Worm (Caenorhabditis elegans) whole organism, L4 larva: Measurements from ENCODE around the gene T05A7.7.
"Not testable (repeated sequence)": the region's sequence is repeated elsewhere in the genome, so short reads cannot be mapped to it uniquely, and the experiment has no call there.

Experiments
- D1046.2 ChIP-seq: fragments of 200-800 bp; sonication (Bioruptor generic); IDR thresholded peaks from 2 replicates; pipeline ENCODE4 v1.3.6; 2022; ENCODE audit warnings: missing genetic modification characterization, missing compliant biosample characterization
- F37D6.2 ChIP-seq: sonication (generic microtip); optimal IDR thresholded peaks from 2 replicates; lab custom pipeline; 2016; ENCODE audit warnings: mild to moderate bottlenecking, missing genetic modification characterization, missing compliant biosample characterization
- F49E8.2 ChIP-seq: sonication (generic microtip); optimal IDR thresholded peaks from 2 replicates; lab custom pipeline; 2016; ENCODE audit warnings: missing compliant biosample characterization, mild to moderate bottlenecking, missing genetic modification characterization, borderline replicate concordance
- ZK337.2 ChIP-seq: fragments of 200-800 bp; sonication (Bioruptor generic); IDR thresholded peaks from 2 replicates; pipeline ENCODE4 v1.3.6; 2022; ENCODE audit warnings: missing genetic modification reagents, missing genetic modification characterization, missing compliant biosample characterization
- ZK546.5 ChIP-seq, 2 experiments: sonication (generic microtip); optimal IDR thresholded peaks; 2 replicates each; lab custom pipeline; 2017; ENCODE audit warnings: missing biosample characterization in 2 of 2, missing genetic modification characterization in 2 of 2
- ceh-20 ChIP-seq: fragments of 200-800 bp; sonication (Bioruptor generic); IDR thresholded peaks from 2 replicates; pipeline ENCODE4 v1.3.6; 2022; ENCODE audit warnings: missing genetic modification reagents, missing genetic modification characterization, missing compliant biosample characterization
- ceh-32 ChIP-seq: sonication (generic microtip); optimal IDR thresholded peaks from 2 replicates; lab custom pipeline; 2016; ENCODE audit warnings: mild to moderate bottlenecking, missing genetic modification characterization, missing compliant biosample characterization; ENCODE audit not compliant: poor library complexity
- ctbp-1 ChIP-seq: fragments of 200-800 bp; sonication (Bioruptor generic); IDR thresholded peaks from 2 replicates; pipeline ENCODE4 v1.3.6; 2022; ENCODE audit warnings: missing genetic modification reagents, missing genetic modification characterization, missing compliant biosample characterization
- daf-16 ChIP-seq, 3 experiments: sonication (generic microtip); optimal IDR thresholded peaks; 2 replicates each; lab custom pipeline; 2016 to 2017; ENCODE audit warnings: missing genetic modification characterization in 3 of 3, missing genetic modification reagents in 3 of 3, mild to moderate bottlenecking in 2 of 3, missing compliant biosample characterization in 2 of 3, missing biosample characterization in 1 of 3, moderate library complexity in 1 of 3
- dmd-6 ChIP-seq: fragments of 200-800 bp; sonication (Bioruptor generic); IDR thresholded peaks from 2 replicates; pipeline ENCODE4 v1.3.6; 2022; ENCODE audit warnings: missing genetic modification reagents, missing genetic modification characterization, missing compliant biosample characterization
- dpl-1 ChIP-seq: fragments of 150-350 bp; optimal IDR thresholded peaks from 2 replicates; lab custom pipeline; 2014; ENCODE audit warnings: missing biosample characterization, missing genetic modification reagents, missing genetic modification characterization
- duxl-1 ChIP-seq: sonication (generic microtip); optimal IDR thresholded peaks from 2 replicates; lab custom pipeline; 2016; ENCODE audit warnings: mild to moderate bottlenecking, missing genetic modification characterization, moderate library complexity, missing compliant biosample characterization; ENCODE audit not compliant: poor library complexity
- dve-1 ChIP-seq: sonication (generic microtip); optimal IDR thresholded peaks from 2 replicates; lab custom pipeline; 2017; ENCODE audit warnings: antibody characterized with exemption, mild to moderate bottlenecking, missing genetic modification characterization, missing compliant biosample characterization; ENCODE audit not compliant: insufficient read depth
- hif-1 ChIP-seq, 2 experiments: sonication (generic microtip); optimal IDR thresholded peaks; 2 replicates each; lab custom pipeline; 2016 to 2017; ENCODE audit warnings: missing compliant biosample characterization in 2 of 2, missing genetic modification characterization in 2 of 2, missing genetic modification reagents in 2 of 2, missing genotype in 2 of 2, mild to moderate bottlenecking in 1 of 2
- hlh-11 ChIP-seq: fragments of 200-800 bp; sonication (Bioruptor generic); optimal IDR thresholded peaks from 2 replicates; lab custom pipeline; 2018; ENCODE audit warnings: mild to moderate bottlenecking, missing genetic modification characterization, missing compliant biosample characterization
- hlh-30 ChIP-seq: sonication (generic microtip); optimal IDR thresholded peaks from 2 replicates; lab custom pipeline; 2017; ENCODE audit warnings: antibody characterized with exemption, mild to moderate bottlenecking, missing genetic modification characterization, missing compliant biosample characterization; ENCODE audit not compliant: insufficient read depth
- hmg-1.1 ChIP-seq: fragments of 200-800 bp; sonication (Bioruptor generic); IDR thresholded peaks from 2 replicates; pipeline ENCODE4 v1.3.6; 2022; ENCODE audit warnings: missing genetic modification reagents, missing genetic modification characterization, missing compliant biosample characterization
- jun-1 ChIP-seq: fragments of 150-350 bp; optimal IDR thresholded peaks from 2 replicates; lab custom pipeline; 2014; ENCODE audit warnings: missing biosample characterization, missing genetic modification reagents, missing genetic modification characterization
- lin-13 ChIP-seq: fragments of 150-350 bp; optimal IDR thresholded peaks from 2 replicates; lab custom pipeline; 2014; ENCODE audit warnings: missing biosample characterization, missing genetic modification reagents, missing genetic modification characterization
- lin-38 ChIP-seq: fragments of 200-800 bp; sonication (Bioruptor generic); IDR thresholded peaks from 2 replicates; pipeline ENCODE4 v1.3.6; 2022; ENCODE audit warnings: missing genetic modification reagents, missing genetic modification characterization, missing compliant biosample characterization
- lsy-2 ChIP-seq, 2 experiments: fragments of 150-350 bp in 1 of 2; sonication (generic microtip) in 1 of 2; optimal IDR thresholded peaks; 2 replicates each; lab custom pipeline; 2014 to 2017; ENCODE audit warnings: missing biosample characterization in 2 of 2, missing genetic modification characterization in 2 of 2
- mep-1 ChIP-seq: fragments of 150-350 bp; sonication (generic microtip); optimal IDR thresholded peaks from 3 replicates; lab custom pipeline; 2014; ENCODE audit warnings: missing biosample characterization, missing genetic modification characterization
- mes-2 ChIP-seq: sonication (generic microtip); optimal IDR thresholded peaks from 2 replicates; lab custom pipeline; 2016; ENCODE audit warnings: missing genotype, mild to moderate bottlenecking, missing genetic modification characterization, missing compliant biosample characterization; ENCODE audit not compliant: poor library complexity, severe bottlenecking
- mxl-2 ChIP-seq: fragments of 200-800 bp; sonication (Bioruptor generic); conservative IDR thresholded peaks from 2 replicates; pipeline ENCODE4 v1.3.6; 2022; ENCODE audit warnings: missing genetic modification reagents, missing genetic modification characterization, missing compliant biosample characterization
- nhr-102 ChIP-seq: sonication (generic microtip); optimal IDR thresholded peaks from 2 replicates; lab custom pipeline; 2016; ENCODE audit warnings: mild to moderate bottlenecking, missing genetic modification characterization, moderate library complexity, missing compliant biosample characterization
- nhr-11 ChIP-seq: fragments of 150-350 bp; optimal IDR thresholded peaks from 2 replicates; lab custom pipeline; 2014; ENCODE audit warnings: missing biosample characterization, missing genetic modification characterization
- nhr-25 ChIP-seq: sonication (generic microtip); optimal IDR thresholded peaks from 2 replicates; lab custom pipeline; 2017; ENCODE audit warnings: missing genetic modification characterization, mild to moderate bottlenecking, missing compliant biosample characterization, antibody characterized with exemption, moderate library complexity, borderline replicate concordance; ENCODE audit not compliant: insufficient read depth
- nhr-28 ChIP-seq: fragments of 150-350 bp; optimal IDR thresholded peaks from 2 replicates; lab custom pipeline; 2014; ENCODE audit warnings: missing biosample characterization, missing genetic modification characterization
- nhr-41 ChIP-seq: fragments of 200-800 bp; sonication (Bioruptor generic); IDR thresholded peaks from 2 replicates; pipeline ENCODE4 v1.3.6; 2022; ENCODE audit warnings: missing genetic modification reagents, missing genetic modification characterization, missing compliant biosample characterization
- nhr-42 ChIP-seq: fragments of 200-800 bp; sonication (Bioruptor generic); IDR thresholded peaks from 2 replicates; pipeline ENCODE4 v1.3.6; 2022; ENCODE audit warnings: missing genetic modification characterization, missing compliant biosample characterization
- nhr-6 ChIP-seq: fragments of 150-350 bp; optimal IDR thresholded peaks from 2 replicates; lab custom pipeline; 2014; ENCODE audit warnings: missing biosample characterization, missing genetic modification characterization
- pha-4 ChIP-seq, 2 experiments: fragments of 150-350 bp in 1 of 2; fragments of 200-800 bp in 1 of 2; sonication (Bioruptor generic) in 1 of 2; IDR thresholded peaks in 1 of 2; optimal IDR thresholded peaks in 1 of 2; 2 replicates each; pipeline versions ENCODE4 v1.3.6 to Lab custom; 2014 to 2022; ENCODE audit warnings: missing genetic modification characterization in 2 of 2, missing genetic modification reagents in 2 of 2, missing biosample characterization in 1 of 2, missing compliant biosample characterization in 1 of 2
- rbr-2 ChIP-seq: sonication (generic microtip); optimal IDR thresholded peaks from 2 replicates; lab custom pipeline; 2016; ENCODE audit warnings: missing genotype, missing genetic modification characterization, missing compliant biosample characterization
- snpc-1.2 ChIP-seq: fragments of 200-800 bp; sonication (Bioruptor generic); IDR thresholded peaks from 2 replicates; pipeline ENCODE4 v1.3.6; 2022; ENCODE audit warnings: missing genetic modification reagents, missing genetic modification characterization, missing compliant biosample characterization
- tra-1 ChIP-seq: fragments of 200-800 bp; sonication (Bioruptor generic); IDR thresholded peaks from 2 replicates; pipeline ENCODE4 v1.3.6; 2022; ENCODE audit warnings: missing genetic modification reagents, missing genetic modification characterization, missing compliant biosample characterization
- unc-130 ChIP-seq: sonication (generic microtip); optimal IDR thresholded peaks from 2 replicates; lab custom pipeline; 2016; ENCODE audit warnings: missing genetic modification reagents, missing genetic modification characterization, missing compliant biosample characterization
- unc-62 ChIP-seq, 3 experiments: fragments of 150-350 bp in 1 of 3; sonication (generic microtip); optimal IDR thresholded peaks in 2 of 3; peaks in 1 of 3; 1 replicate in 1 of 3; 2 replicates in 2 of 3; lab custom pipeline; 2014 to 2017; ENCODE audit warnings: missing biosample characterization in 3 of 3, missing genetic modification characterization in 3 of 3, missing genetic modification reagents in 3 of 3, missing genotype in 1 of 3
- vab-7 ChIP-seq: fragments of 200-800 bp; sonication (Bioruptor generic); IDR thresholded peaks from 2 replicates; pipeline ENCODE4 v1.3.6; 2022; ENCODE audit warnings: missing genetic modification reagents, missing genetic modification characterization, missing compliant biosample characterization

Gene T05A7.7

ce11 chrII:4701482-4702119 is 20.3 kb upstream of the T05A7.7 start, which contains the start of gene unc-85 (continued):
- TF ChIP-seq mxl-2 = peak; percentile 83
- peak; percentile 83 for TF ChIP-seq dmd-6 (GFP tag; lab: Robert Waterston, UW)
- peak; percentile 71 to 83 for TF ChIP-seq lsy-2 (tag; optimal IDR thresholded peaks at IDR 0.05; lab: Kevin White, UChicago)
- TF ChIP-seq ZK337.2 = peak; percentile 55; the same call in 1 of the 2 replicates
- TF ChIP-seq snpc-1.2 (GFP tag; lab: Robert Waterston, UW) = peak; percentile 89
- peak; percentile 33 for TF ChIP-seq nhr-6 (tag; lab: Kevin White, UChicago)
- peak; percentile 87 for TF ChIP-seq ctbp-1 (GFP tag; lab: Robert Waterston, UW)
- TF ChIP-seq rbr-2 = peak; percentile 78
- peak; percentile 91 for TF ChIP-seq tra-1
- TF ChIP-seq F37D6.2 (tag; lab: Kevin White, UChicago) = peak; percentile 49
- peak; percentile 88 for TF ChIP-seq nhr-42 (GFP tag; lab: Robert Waterston, UW)
- peak; percentile 90 for TF ChIP-seq pha-4 (GFP tag; IDR thresholded peaks at IDR 0.05; lab: Robert Waterston, UW)
- TF ChIP-seq pha-4 (tag; optimal IDR thresholded peaks at IDR 0.05; lab: Kevin White, UChicago) = not testable (repeated sequence)
- peak; percentile 94 for TF ChIP-seq vab-7
- peak in 1 of 2 experiments; percentile 61 for TF ChIP-seq hif-1 (tag; optimal IDR thresholded peaks at IDR 0.05; lab: Kevin White, UChicago)
- TF ChIP-seq ceh-20 (GFP tag; lab: Robert Waterston, UW) = peak; percentile 90
- peak; percentile 80 for TF ChIP-seq unc-130 (GFP tag; lab: Kevin White, UChicago)

DNA sequence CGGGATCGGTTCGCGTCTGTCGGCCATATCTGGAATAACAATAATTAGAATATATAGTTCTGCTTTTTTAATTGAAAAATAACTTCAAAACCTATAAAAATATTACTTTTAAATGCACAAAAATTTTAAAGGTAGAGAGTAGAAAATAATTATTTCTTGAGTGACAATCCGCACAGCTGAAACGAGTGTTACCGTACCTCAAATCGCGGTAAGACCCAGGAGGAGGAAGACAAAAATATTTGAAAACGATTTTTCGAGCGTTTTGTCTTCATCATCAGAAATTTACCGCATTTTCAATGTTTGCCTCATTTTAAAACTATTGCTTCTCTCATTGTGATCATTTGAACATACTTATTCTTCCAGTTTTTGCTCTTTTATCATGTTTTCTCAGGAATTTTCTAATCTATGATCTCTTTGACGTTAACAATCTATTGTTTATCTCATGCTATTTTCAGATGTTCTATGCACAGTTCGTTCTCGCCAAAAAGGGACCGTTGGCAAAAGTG is 17.0 kb upstream of the T05A7.7 start, which contains the start of the genes rpn-5 and scc-1:
Gene rpn-5, minus strand, starts transcription at position 162 of the 506 bp plus-strand sequence.
Gene scc-1, plus strand, starts transcription at position 456 of the 506 bp plus-strand sequence.
- TF ChIP-seq dpl-1 (GFP tag; lab: Kevin White, UChicago) = peak; percentile 92
- no peak for TF ChIP-seq daf-16 (GFP tag; optimal IDR thresholded peaks at IDR 0.05; lab: Kevin White, UChicago)
- TF ChIP-seq daf-16 (tag; optimal IDR thresholded peaks at IDR 0.05; lab: Kevin White, UChicago) = peak; percentile 62
- TF ChIP-seq hlh-11 = peak; percentile 50
- TF ChIP-seq nhr-6 (tag; lab: Kevin White, UChicago) = peak; percentile 53
- no peak for TF ChIP-seq hmg-1.1 (GFP tag; lab: Robert Waterston, UW)
- peak; percentile 46 for TF ChIP-seq lin-13 (GFP tag; lab: Kevin White, UChicago)
- TF ChIP-seq hlh-30 = peak; percentile 63
- TF ChIP-seq lsy-2 (tag; optimal IDR thresholded peaks at IDR 0.05; lab: Kevin White, UChicago) = peak; percentile 94 to 99
- no peak for TF ChIP-seq jun-1 (tag; lab: Kevin White, UChicago)
- TF ChIP-seq nhr-41 (GFP tag; lab: Robert Waterston, UW) = no peak
- TF ChIP-seq unc-62 (GFP tag; optimal IDR thresholded peaks at IDR 0.05 in 1 of 2; lab: Kevin White, UChicago) = peak in 1 of 2 experiments; percentile 83
- TF ChIP-seq unc-62 (tag; optimal IDR thresholded peaks at IDR 0.05; lab: Kevin White, UChicago) = no peak
- TF ChIP-seq mes-2 (tag; lab: Kevin White, UChicago) = peak; percentile 73
- no peak for TF ChIP-seq mxl-2
- peak; percentile 25 for TF ChIP-seq duxl-1 (tag; lab: Kevin White, UChicago)
- TF ChIP-seq nhr-11 (tag; lab: Kevin White, UChicago) = peak; percentile 54
- peak; percentile 27 for TF ChIP-seq nhr-25 (tag; lab: Kevin White, UChicago)
- no peak for TF ChIP-seq ceh-32 (tag; lab: Kevin White, UChicago)
- TF ChIP-seq D1046.2 = peak; percentile 98
- peak; percentile 14 for TF ChIP-seq nhr-102 (tag; lab: Kevin White, UChicago)
- TF ChIP-seq rbr-2 = peak; percentile 33
- TF ChIP-seq dve-1 = peak; percentile 48
- peak; percentile 71 for TF ChIP-seq lin-38 (GFP tag; lab: Robert Waterston, UW)
- peak; percentile 31 for TF ChIP-seq nhr-28 (tag; lab: Kevin White, UChicago)
- no peak for TF ChIP-seq F49E8.2 (tag; lab: Kevin White, UChicago)
- peak in 1 of 2 experiments; percentile 22 for TF ChIP-seq hif-1 (tag; optimal IDR thresholded peaks at IDR 0.05; lab: Kevin White, UChicago)
- TF ChIP-seq mep-1 (tag; lab: Kevin White, UChicago) = peak; percentile 67
- peak in 1 of 2 experiments; percentile 36 for TF ChIP-seq ZK546.5 (tag; optimal IDR thresholded peaks at IDR 0.05; lab: Kevin White, UChicago)
- TF ChIP-seq, all 104 proteins: peak for 21
